Worm (Caenorhabditis elegans): ENCODE measurements around the gene R01E6.7.

- no peak for TF ChIP-seq ama-1 (optimal IDR thresholded peaks at IDR 0.05)
- TF ChIP-seq R02D3.7 (tag; optimal IDR thresholded peaks at IDR 0.05): no peak
- no peak for TF ChIP-seq ztf-4 (tag; optimal IDR thresholded peaks at IDR 0.05)
- no peak for TF ChIP-seq unc-39 (tag; optimal IDR thresholded peaks at IDR 0.05)
- no peak for TF ChIP-seq ztf-11 (tag; optimal IDR thresholded peaks at IDR 0.05)
- no peak for TF ChIP-seq sma-3 (GFP tag; optimal IDR thresholded peaks at IDR 0.05)
- TF ChIP-seq egl-27 (tag; optimal IDR thresholded peaks at IDR 0.05): no peak
- TF ChIP-seq mab-5 (tag; optimal IDR thresholded peaks at IDR 0.05): no peak
- TF ChIP-seq snpc-4 (tag; optimal IDR thresholded peaks at IDR 0.05): no peak
- TF ChIP-seq nhr-237 (tag; optimal IDR thresholded peaks at IDR 0.05): no peak
- no peak for TF ChIP-seq dmd-4 (tag; optimal IDR thresholded peaks at IDR 0.05)
- no peak for TF ChIP-seq nhr-12 (tag; optimal IDR thresholded peaks at IDR 0.05)
- TF ChIP-seq elt-3 (tag; optimal IDR thresholded peaks at IDR 0.05): no peak
Observed at ce11 chrX:13536759-13537158, 33.0 kb downstream of the R01E6.7 start, which contains the start of gene R01E6.5.

Measured in whole organism, L2 larva.